Fruit fly (Drosophila melanogaster): ENCODE data around the gene CG9641.

CG9641 gene

DNA sequence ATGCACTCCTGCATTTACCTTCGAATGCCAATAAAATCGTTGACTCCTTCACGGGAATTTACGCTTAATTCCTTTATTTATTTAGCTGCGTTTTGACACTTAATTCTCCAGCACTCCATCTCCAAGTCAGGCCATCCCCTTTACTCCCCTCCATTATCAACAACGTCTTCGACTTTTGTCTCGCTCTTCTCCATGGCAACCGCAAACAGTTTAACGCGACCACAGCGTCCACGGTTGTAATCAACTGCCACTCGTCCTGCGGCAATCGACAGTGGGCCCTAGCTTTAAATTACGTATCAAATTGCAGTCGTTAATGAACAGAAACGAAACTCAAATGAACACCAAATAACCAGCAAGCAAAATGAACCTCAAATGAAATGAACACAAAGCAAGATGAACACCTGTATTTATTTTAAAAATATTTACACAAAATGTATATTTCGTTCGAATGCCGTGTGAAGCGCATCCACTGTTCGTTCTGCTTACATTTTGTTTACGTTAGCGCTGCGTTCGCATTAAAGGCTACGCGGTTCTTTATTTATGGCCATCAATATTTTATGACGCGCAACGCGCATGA lies 45.0 kb downstream of the CG9641 start:
- TF ChIP-seq CG10979 (tag; optimal IDR thresholded peaks at IDR 0.05) (peak; percentile 9), so (GFP tag; IDR thresholded peaks at IDR 0.05) (0 out of 3 replicates have a peak, but pooled peaks have one; percentile 50), CG31441 (GFP tag; IDR thresholded peaks at IDR 0.05) (0 out of 2 replicates have a peak, but pooled peaks have one; percentile 31), CG13424 (tag; optimal IDR thresholded peaks at IDR 0.05) (peak; percentile 21), rib (GFP tag; IDR thresholded peaks at IDR 0.05) (no peak), dmrt99B (tag; optimal IDR thresholded peaks at IDR 0.05) (peak; percentile 49), ems (GFP tag; optimal IDR thresholded peaks at IDR 0.05) (no peak), PHDP (tag; optimal IDR thresholded peaks at IDR 0.05) (peak; percentile 24), lab (GFP tag; optimal IDR thresholded peaks at IDR 0.05) (peak; percentile 33), CG6765 (GFP tag; optimal IDR thresholded peaks at IDR 0.05) (peak; percentile 3), CG9727 (GFP tag; optimal IDR thresholded peaks at IDR 0.05) (peak; percentile 1), row (GFP tag; IDR thresholded peaks at IDR 0.05) (peak; percentile 66), CG15269 (tag; optimal IDR thresholded peaks at IDR 0.05) (peak; percentile 8), CG3847 (GFP tag; IDR thresholded peaks at IDR 0.05) (no peak), nom (GFP tag; optimal IDR thresholded peaks at IDR 0.05) (peak; percentile 70), hkb (optimal IDR thresholded peaks at IDR 0.05) (no peak), hkb (GFP tag; IDR thresholded peaks at IDR 0.05) (0 out of 2 replicates have a peak, but pooled peaks have one; percentile 6), jumu (GFP tag; optimal IDR thresholded peaks at IDR 0.05) (no peak), ci (GFP tag; IDR thresholded peaks at IDR 0.05) (no peak; the same call in 2 of the 3 replicates), lilli (GFP tag; optimal IDR thresholded peaks at IDR 0.05) (peak; percentile 26), Med (GFP tag) (peak; percentile 84), CG4707 (GFP tag; optimal IDR thresholded peaks at IDR 0.05) (peak; percentile 37), CG9437 (GFP tag; optimal IDR thresholded peaks at IDR 0.05) (peak; percentile 2), Sox102F (GFP tag; optimal IDR thresholded peaks at IDR 0.05) (peak; percentile 14), trh (GFP tag; optimal IDR thresholded peaks at IDR 0.05) (no peak), gcm2 (GFP tag; optimal IDR thresholded peaks at IDR 0.05) (no peak), CG7839 (tag; optimal IDR thresholded peaks at IDR 0.05) (peak; percentile 23), Hr51 (GFP tag; optimal IDR thresholded peaks at IDR 0.05) (peak in 1 of 2 experiments; percentile 47), CG5953 (GFP tag; IDR thresholded peaks at IDR 0.05) (no peak), Deaf1 (tag; optimal IDR thresholded peaks at IDR 0.05) (peak; percentile 0), Abd-B (GFP tag; optimal IDR thresholded peaks at IDR 0.05) (peak; percentile 17), CG6813 (GFP tag; optimal IDR thresholded peaks at IDR 0.05) (peak; percentile 0), Meics (GFP tag; optimal IDR thresholded peaks at IDR 0.05) (peak; percentile 20), CG18262 (tag; optimal IDR thresholded peaks at IDR 0.05) (peak; percentile 9), scrt (GFP tag; optimal IDR thresholded peaks at IDR 0.05) (peak; percentile 25), unpg (GFP tag; optimal IDR thresholded peaks at IDR 0.05) (peak; percentile 28), Ets65A (GFP tag) (peak; percentile 87), sens (GFP tag) (peak; percentile 73), schlank (tag; optimal IDR thresholded peaks at IDR 0.05) (no peak), CG33213 (GFP tag; optimal IDR thresholded peaks at IDR 0.05) (no peak), run (tag; optimal IDR thresholded peaks at IDR 0.05) (peak; percentile 42), dysf (GFP tag; IDR thresholded peaks at IDR 0.05) (peak; percentile 25; the same call in 1 of the 3 replicates), Oli (tag; optimal IDR thresholded peaks at IDR 0.05) (peak; percentile 11), Bgb (GFP tag; IDR thresholded peaks at IDR 0.05; ENCODE audit: partially characterized antibody) (no peak), phol (tag; optimal IDR thresholded peaks at IDR 0.05) (peak; percentile 22), ranshi (GFP tag; IDR thresholded peaks at IDR 0.05) (no peak), crp (GFP tag; optimal IDR thresholded peaks at IDR 0.05) (no peak), CG11504 (tag; optimal IDR thresholded peaks at IDR 0.05) (peak; percentile 33), Hmr (GFP tag; optimal IDR thresholded peaks at IDR 0.05) (peak; percentile 6)

All from whole organism, embryonic.